Fruit fly (Drosophila melanogaster) whole organism, embryonic: ENCODE data around the gene Sar1.

Experiments
- ATbp ChIP-seq: fragments of 200-800 bp; sonication (Bioruptor generic); optimal IDR thresholded peaks from 2 replicates; lab custom pipeline; 2017; ENCODE audit warnings: missing biosample characterization, mild to moderate bottlenecking, missing genetic modification characterization, missing genetic modification reagents
- Asciz ChIP-seq: fragments of 200-800 bp; sonication (Bioruptor generic); optimal IDR thresholded peaks from 2 replicates; lab custom pipeline; 2017; ENCODE audit warnings: missing biosample characterization, mild to moderate bottlenecking, missing genetic modification characterization, missing genetic modification reagents
- Bgb ChIP-seq: fragments of 200-800 bp; sonication (Bioruptor generic); IDR thresholded peaks from 2 replicates; pipeline ENCODE4 v1.3.6; 2022; ENCODE audit warnings: missing biosample characterization, missing genetic modification characterization; ENCODE audit not compliant: partially characterized antibody
- CG10321 ChIP-seq: fragments of 200-800 bp; sonication (Bioruptor generic); IDR thresholded peaks from 2 replicates; pipeline ENCODE4 v1.3.6; 2022; ENCODE audit warnings: missing biosample characterization, missing genetic modification characterization
- CG10979 ChIP-seq: fragments of 200-800 bp; sonication (Bioruptor generic); optimal IDR thresholded peaks from 2 replicates; lab custom pipeline; 2018; ENCODE audit warnings: missing biosample characterization, mild to moderate bottlenecking, missing genetic modification characterization, moderate library complexity
- CG11398 ChIP-seq: fragments of 200-800 bp; sonication (Bioruptor generic); optimal IDR thresholded peaks from 2 replicates; lab custom pipeline; 2016; ENCODE audit warnings: missing biosample characterization, missing genetic modification characterization
- CG13287 ChIP-seq: fragments of 200-800 bp; sonication (Bioruptor generic); IDR thresholded peaks from 2 replicates; pipeline ENCODE4 v1.3.6; 2022; ENCODE audit warnings: missing biosample characterization, missing genetic modification characterization; ENCODE audit not compliant: partially characterized antibody
- CG13624 ChIP-seq: fragments of 200-800 bp; sonication (Bioruptor generic); optimal IDR thresholded peaks from 2 replicates; lab custom pipeline; 2016; ENCODE audit warnings: missing biosample characterization, missing genetic modification characterization
- CG14710 ChIP-seq: fragments of 200-800 bp; sonication (Bioruptor generic); optimal IDR thresholded peaks from 3 replicates; lab custom pipeline; 2019; ENCODE audit warnings: missing biosample characterization, mild to moderate bottlenecking, missing genetic modification characterization, moderate library complexity
- CG15601 ChIP-seq: fragments of 200-800 bp; sonication (Bioruptor generic); optimal IDR thresholded peaks from 3 replicates; lab custom pipeline; 2019; ENCODE audit warnings: missing biosample characterization, mild to moderate bottlenecking, missing genetic modification characterization, moderate library complexity
- CG16779 ChIP-seq: fragments of 200-800 bp; sonication (Bioruptor generic); IDR thresholded peaks from 2 replicates; pipeline ENCODE4 v1.3.6; 2022; ENCODE audit warnings: missing biosample characterization, missing genetic modification characterization
- CG1832 ChIP-seq: fragments of 200-800 bp; sonication (Bioruptor generic); optimal IDR thresholded peaks from 2 replicates; lab custom pipeline; 2017; ENCODE audit warnings: missing biosample characterization, mild to moderate bottlenecking, missing genetic modification characterization, inconsistent platforms
- CG2129 ChIP-seq: fragments of 200-800 bp; sonication (Bioruptor generic); IDR thresholded peaks from 2 replicates; pipeline ENCODE4 v1.3.6; 2022; ENCODE audit warnings: missing biosample characterization, missing genetic modification characterization; ENCODE audit not compliant: partially characterized antibody
- CG2199 ChIP-seq: fragments of 200-800 bp; sonication (Bioruptor generic); IDR thresholded peaks from 3 replicates; pipeline ENCODE4 v1.3.6; 2022; ENCODE audit warnings: missing biosample characterization, missing genetic modification characterization
- CG31388 ChIP-seq: fragments of 200-800 bp; sonication (Bioruptor generic); optimal IDR thresholded peaks from 2 replicates; lab custom pipeline; 2016; ENCODE audit warnings: missing biosample characterization, missing genetic modification characterization
- CG34376 ChIP-seq: fragments of 200-800 bp; sonication (Bioruptor generic); optimal IDR thresholded peaks from 2 replicates; lab custom pipeline; 2018; ENCODE audit warnings: missing biosample characterization, mild to moderate bottlenecking, missing genetic modification characterization
- CG6654 ChIP-seq: fragments of 200-800 bp; sonication (Bioruptor generic); optimal IDR thresholded peaks from 2 replicates; lab custom pipeline; 2017; ENCODE audit warnings: missing biosample characterization, mild to moderate bottlenecking, missing genetic modification characterization
- CG7987 ChIP-seq: fragments of 200-800 bp; sonication (Bioruptor generic); optimal IDR thresholded peaks from 2 replicates; lab custom pipeline; 2018; ENCODE audit warnings: missing biosample characterization, mild to moderate bottlenecking, missing genetic modification characterization, moderate library complexity
- CG8388 ChIP-seq: fragments of 200-800 bp; sonication (Bioruptor generic); optimal IDR thresholded peaks from 2 replicates; lab custom pipeline; 2019; ENCODE audit warnings: missing biosample characterization, mild to moderate bottlenecking, missing genetic modification characterization, moderate library complexity
- CTCF ChIP-seq: fragments of 200-800 bp; sonication (Bioruptor generic); optimal IDR thresholded peaks from 2 replicates; lab custom pipeline; 2017; ENCODE audit warnings: missing biosample characterization, mild to moderate bottlenecking, missing genetic modification characterization, moderate library complexity
- CrebB ChIP-seq: fragments of 200-800 bp; sonication (Bioruptor generic); optimal IDR thresholded peaks from 3 replicates; lab custom pipeline; 2018; ENCODE audit warnings: missing biosample characterization, mild to moderate bottlenecking, missing genetic modification characterization
- Deaf1 ChIP-seq: fragments of 200-800 bp; optimal IDR thresholded peaks from 3 replicates; lab custom pipeline; 2019; ENCODE audit warnings: missing biosample characterization, mild to moderate bottlenecking, missing genetic modification characterization, moderate library complexity
- Doc2 ChIP-seq: fragments of 200-800 bp; sonication (Bioruptor generic); IDR thresholded peaks from 2 replicates; pipeline ENCODE4 v1.3.6; 2022; ENCODE audit warnings: missing biosample characterization, missing genetic modification characterization
- Doc3 ChIP-seq: fragments of 200-800 bp; sonication (Bioruptor generic); IDR thresholded peaks from 3 replicates; pipeline ENCODE4 v1.3.6; 2022; ENCODE audit warnings: missing biosample characterization, missing genetic modification characterization; ENCODE audit not compliant: partially characterized antibody
- Gug ChIP-seq: fragments of 200-800 bp; sonication (Bioruptor generic); IDR thresholded peaks from 4 replicates; pipeline ENCODE4 v1.3.6; 2022; ENCODE audit warnings: missing biosample characterization, missing genetic modification characterization
- Hsf ChIP-seq: fragments of 200-800 bp; sonication (Bioruptor generic); optimal IDR thresholded peaks from 3 replicates; lab custom pipeline; 2016; ENCODE audit warnings: missing biosample characterization, missing genetic modification characterization
- Neu2 ChIP-seq: fragments of 200-800 bp; sonication (Bioruptor generic); optimal IDR thresholded peaks from 3 replicates; lab custom pipeline; 2016; ENCODE audit warnings: missing biosample characterization, missing genetic modification characterization, borderline replicate concordance
- Optix ChIP-seq: fragments of 200-800 bp; sonication (Bioruptor generic); IDR thresholded peaks from 3 replicates; pipeline ENCODE4 v1.3.6; 2022; ENCODE audit warnings: missing biosample characterization, missing genetic modification characterization
- Pdp1 ChIP-seq, 2 experiments: fragments of 200-800 bp; sonication (Bioruptor generic); optimal IDR thresholded peaks; 3 replicates each; lab custom pipeline; 2016; ENCODE audit warnings: missing biosample characterization in 2 of 2, missing genetic modification characterization in 2 of 2, mild to moderate bottlenecking in 1 of 2, moderate library complexity in 1 of 2
- bbx ChIP-seq: fragments of 200-800 bp; sonication (Bioruptor generic); IDR thresholded peaks from 2 replicates; pipeline ENCODE4 v1.3.6; 2022; ENCODE audit warnings: missing biosample characterization, missing genetic modification characterization; ENCODE audit not compliant: partially characterized antibody
- bcd ChIP-seq: fragments of 200-800 bp; sonication (Bioruptor generic); optimal IDR thresholded peaks from 2 replicates; lab custom pipeline; 2017; ENCODE audit warnings: missing biosample characterization, mild to moderate bottlenecking, missing genetic modification characterization
- cg ChIP-seq: fragments of 200-800 bp; sonication (Bioruptor generic); optimal IDR thresholded peaks from 3 replicates; lab custom pipeline; 2019; ENCODE audit warnings: missing biosample characterization, mild to moderate bottlenecking, missing genetic modification characterization, moderate library complexity
- croc ChIP-seq: fragments of 200-800 bp; sonication (Bioruptor generic); conservative IDR thresholded peaks from 3 replicates; pipeline ENCODE4 v1.3.6; 2022; ENCODE audit warnings: missing biosample characterization, missing genetic modification characterization
- emc ChIP-seq: fragments of 200-800 bp; sonication (Bioruptor generic); optimal IDR thresholded peaks from 2 replicates; lab custom pipeline; 2016; ENCODE audit warnings: missing biosample characterization, missing genetic modification characterization
- eve ChIP-seq, 2 experiments: fragments of >200 bp; optimal IDR thresholded peaks; 2 replicates each; lab custom pipeline; 2017; ENCODE audit warnings: missing biosample characterization in 2 of 2, missing genetic modification characterization in 2 of 2
- fru ChIP-seq: fragments of >200 bp; optimal IDR thresholded peaks from 2 replicates; lab custom pipeline; 2017
- ftz-f1 ChIP-seq: fragments of 200-800 bp; sonication (Bioruptor generic); optimal IDR thresholded peaks from 2 replicates; lab custom pipeline; 2016; ENCODE audit warnings: missing biosample characterization, missing genetic modification characterization
- grn ChIP-seq: fragments of 200-800 bp; sonication (Bioruptor generic); optimal IDR thresholded peaks from 3 replicates; lab custom pipeline; 2017; ENCODE audit warnings: missing biosample characterization, missing genetic modification characterization
- gt ChIP-seq: fragments of 200-800 bp; sonication (Bioruptor generic); IDR thresholded peaks from 2 replicates; pipeline ENCODE4 v1.3.6; 2022; ENCODE audit warnings: missing biosample characterization, missing genetic modification characterization
- ham ChIP-seq: fragments of 200-800 bp; sonication (Bioruptor generic); IDR thresholded peaks from 2 replicates; pipeline ENCODE4 v1.3.6; 2022; ENCODE audit warnings: missing biosample characterization, missing genetic modification characterization
- lilli ChIP-seq: fragments of 200-800 bp; sonication (Bioruptor generic); optimal IDR thresholded peaks from 3 replicates; lab custom pipeline; 2016; ENCODE audit warnings: missing biosample characterization, missing genetic modification characterization
- nom ChIP-seq: fragments of 200-800 bp; sonication (Bioruptor generic); optimal IDR thresholded peaks from 2 replicates; lab custom pipeline; 2017; ENCODE audit warnings: missing biosample characterization, missing genetic modification characterization, mild to moderate bottlenecking, moderate library complexity, missing genetic modification reagents
- oc ChIP-seq: fragments of 200-800 bp; sonication (Bioruptor generic); optimal IDR thresholded peaks from 2 replicates; lab custom pipeline; 2018; ENCODE audit warnings: missing biosample characterization, mild to moderate bottlenecking, missing genetic modification characterization, moderate library complexity
- onecut ChIP-seq: fragments of 200-800 bp; sonication (Bioruptor generic); IDR thresholded peaks from 2 replicates; pipeline ENCODE4 v1.3.6; 2022; ENCODE audit warnings: missing biosample characterization, missing genetic modification characterization
- pros ChIP-seq: fragments of 200-800 bp; sonication (Bioruptor generic); optimal IDR thresholded peaks from 3 replicates; lab custom pipeline; 2019; ENCODE audit warnings: missing biosample characterization, mild to moderate bottlenecking, missing genetic modification characterization, moderate library complexity
- sens-2 ChIP-seq: fragments of 200-800 bp; sonication (Bioruptor generic); IDR thresholded peaks from 2 replicates; pipeline ENCODE4 v1.3.6; 2022; ENCODE audit warnings: missing biosample characterization, missing genetic modification characterization
- sna ChIP-seq: fragments of 200-800 bp; sonication (Bioruptor generic); IDR thresholded peaks from 2 replicates; pipeline ENCODE4 v1.3.6; 2022; ENCODE audit warnings: missing biosample characterization, missing genetic modification characterization; ENCODE audit not compliant: partially characterized antibody
- unc-4 ChIP-seq: fragments of 200-800 bp; sonication (Bioruptor generic); IDR thresholded peaks from 2 replicates; pipeline ENCODE4 v1.3.6; 2022; ENCODE audit warnings: missing biosample characterization, missing genetic modification characterization; ENCODE audit not compliant: partially characterized antibody
- wek ChIP-seq: fragments of 200-800 bp; sonication (Bioruptor generic); optimal IDR thresholded peaks from 3 replicates; lab custom pipeline; 2018; ENCODE audit warnings: missing biosample characterization, mild to moderate bottlenecking, missing genetic modification characterization, moderate library complexity

Gene Sar1

dm6 chr3R:22368077-22368776 is 11.7 kb downstream of the Sar1 start (continued):
- peak; percentile 55; the same call in 1 of the 2 replicates for TF ChIP-seq CG16779
- peak; percentile 74 for TF ChIP-seq CG1832 (GFP tag; lab: Kevin White, UChicago)
- peak; percentile 99 for TF ChIP-seq ftz-f1
- TF ChIP-seq wek (GFP tag; lab: Kevin White, UChicago): no peak
- peak; percentile 16 for TF ChIP-seq nom
- TF ChIP-seq Asciz: no peak
- no peak for TF ChIP-seq Neu2 (GFP tag; lab: Kevin White, UChicago)
- no peak for TF ChIP-seq onecut
- TF ChIP-seq CG2129 (GFP tag; lab: Robert Waterston, UW): no peak
- no peak for TF ChIP-seq Optix (GFP tag; lab: Robert Waterston, UW)
- TF ChIP-seq grn (GFP tag; lab: Kevin White, UChicago): peak; percentile 42
- TF ChIP-seq Bgb (GFP tag; lab: Robert Waterston, UW): peak; percentile 66
- peak; percentile 98 for TF ChIP-seq CG7987
- no peak for TF ChIP-seq CG11398 (GFP tag; lab: Kevin White, UChicago)
- peak in 1 of 2 experiments; percentile 96 for TF ChIP-seq Pdp1 (GFP tag; optimal IDR thresholded peaks at IDR 0.05; lab: Kevin White, UChicago)
- TF ChIP-seq CG15601 (tag; lab: Kevin White, UChicago): no peak
- TF ChIP-seq gt (GFP tag; lab: Robert Waterston, UW): no peak
- TF ChIP-seq croc (GFP tag; lab: Robert Waterston, UW): no peak
- TF ChIP-seq bcd: no peak
- TF ChIP-seq CG34376 (GFP tag; lab: Kevin White, UChicago): peak; percentile 54
- TF ChIP-seq lilli: no peak
- peak; percentile 59; the same call in 1 of the 2 replicates for TF ChIP-seq bbx (GFP tag; lab: Robert Waterston, UW)
- TF ChIP-seq sens-2 (GFP tag; lab: Robert Waterston, UW): no peak
- 0 out of 2 replicates have a peak, but pooled peaks have one; percentile 3 for TF ChIP-seq Doc2 (GFP tag; lab: Robert Waterston, UW)
- peak; percentile 40; the same call in 1 of the 3 replicates for TF ChIP-seq Doc3 (GFP tag; lab: Robert Waterston, UW)
- TF ChIP-seq CG10321 (GFP tag; lab: Robert Waterston, UW): peak; percentile 93
- TF ChIP-seq Gug (GFP tag; lab: Robert Waterston, UW): no peak; the same call in 3 of the 4 replicates
- peak; percentile 69 for TF ChIP-seq CG13287 (GFP tag; lab: Robert Waterston, UW)
- TF ChIP-seq CG10979: no peak
- TF ChIP-seq emc (GFP tag; lab: Kevin White, UChicago): no peak
- no peak for TF ChIP-seq CG2199 (GFP tag; lab: Robert Waterston, UW)
- TF ChIP-seq ATbp (GFP tag; lab: Kevin White, UChicago): no peak
- peak; percentile 62 for TF ChIP-seq unc-4 (GFP tag; lab: Robert Waterston, UW)
- no peak for TF ChIP-seq CrebB
- peak; percentile 25 for TF ChIP-seq CG14710 (tag; lab: Kevin White, UChicago)
- TF ChIP-seq CG13624 (GFP tag; lab: Kevin White, UChicago): no peak
- no peak for TF ChIP-seq CTCF (GFP tag; lab: Kevin White, UChicago)
- TF ChIP-seq CG6654 (GFP tag; lab: Kevin White, UChicago): peak; percentile 2
- no peak for TF ChIP-seq CG31388 (GFP tag; lab: Kevin White, UChicago)
- TF ChIP-seq sna (GFP tag; lab: Robert Waterston, UW): peak; percentile 72
- TF ChIP-seq CG8388 (GFP tag; lab: Kevin White, UChicago): no peak
- TF ChIP-seq Hsf: no peak
- TF ChIP-seq pros (GFP tag; lab: Kevin White, UChicago): no peak
- TF ChIP-seq ham (GFP tag; lab: Robert Waterston, UW): no peak
- no peak for TF ChIP-seq fru (lab: Kevin White, UChicago)
- TF ChIP-seq Deaf1 (tag; lab: Kevin White, UChicago): no peak
- TF ChIP-seq eve (GFP tag; optimal IDR thresholded peaks at IDR 0.05; lab: Kevin White, UChicago): no peak
- TF ChIP-seq oc (tag; lab: Kevin White, UChicago): peak; percentile 72
- TF ChIP-seq cg (GFP tag; lab: Kevin White, UChicago): peak; percentile 11
